Worm (Caenorhabditis elegans) whole organism, L2 larva: ENCODE results near the gene Y43F8B.2.

ENCODE experiments used
- F13H6.1 ChIP-seq: sonication (generic microtip); optimal IDR thresholded peaks from 2 replicates; lab custom pipeline; 2016; ENCODE audit warnings: missing genetic modification characterization, missing compliant biosample characterization
- R02D3.7 ChIP-seq: fragments of 150-350 bp; optimal IDR thresholded peaks from 2 replicates; lab custom pipeline; 2014; ENCODE audit warnings: missing biosample characterization, missing genetic modification characterization
- blmp-1 ChIP-seq: sonication (generic microtip); optimal IDR thresholded peaks from 2 replicates; lab custom pipeline; 2017; ENCODE audit warnings: missing genetic modification characterization, mild to moderate bottlenecking, missing compliant biosample characterization, antibody characterized with exemption, moderate library complexity; ENCODE audit not compliant: insufficient read depth
- egl-27 ChIP-seq: sonication (generic microtip); optimal IDR thresholded peaks from 3 replicates; lab custom pipeline; 2017; ENCODE audit warnings: missing biosample characterization, missing genetic modification reagents, missing genetic modification characterization
- lin-13 ChIP-seq: fragments of 150-350 bp; optimal IDR thresholded peaks from 2 replicates; lab custom pipeline; 2014; ENCODE audit warnings: missing biosample characterization, missing genetic modification reagents, missing genetic modification characterization
- nhr-11 ChIP-seq: fragments of 150-350 bp; optimal IDR thresholded peaks from 2 replicates; lab custom pipeline; 2014; ENCODE audit warnings: missing biosample characterization, missing genetic modification characterization
- nhr-23 ChIP-seq: fragments of 150-350 bp; optimal IDR thresholded peaks from 2 replicates; lab custom pipeline; 2014; ENCODE audit warnings: missing biosample characterization, missing genetic modification reagents, missing genetic modification characterization
- snpc-4 ChIP-seq: fragments of 150-350 bp; optimal IDR thresholded peaks from 2 replicates; lab custom pipeline; 2014; ENCODE audit warnings: missing biosample characterization, missing genetic modification characterization
- ztf-11 ChIP-seq: sonication (generic microtip); optimal IDR thresholded peaks from 2 replicates; lab custom pipeline; 2017; ENCODE audit warnings: missing biosample characterization, missing genetic modification characterization

- TF ChIP-seq ztf-11 (tag; lab: Kevin White, UChicago) (no peak), snpc-4 (tag; lab: Kevin White, UChicago) (no peak), lin-13 (no peak), F13H6.1 (tag; lab: Kevin White, UChicago) (no peak), blmp-1 (tag; lab: Kevin White, UChicago) (no peak), R02D3.7 (no peak), nhr-11 (tag; lab: Kevin White, UChicago) (no peak), egl-27 (tag; lab: Kevin White, UChicago) (no peak), nhr-23 (tag; lab: Kevin White, UChicago) (no peak)
Observed at ce11 chrV:19579509-19579908, 46.6 kb upstream of the Y43F8B.2 start.
